Worm (Caenorhabditis elegans) whole organism, L1 larva: ENCODE data around the gene F22B5.5.

Experiments
- ama-1 ChIP-seq: fragments of 150-350 bp; optimal IDR thresholded peaks from 2 replicates; lab custom pipeline; 2014
- dpl-1 ChIP-seq, 3 experiments: fragments of 150-350 bp in 2 of 3; sonication (generic microtip) in 1 of 3; optimal IDR thresholded peaks; 2 replicates each; lab custom pipeline; 2014 to 2017; ENCODE audit warnings: missing biosample characterization in 3 of 3, missing genetic modification characterization in 3 of 3, missing genetic modification reagents in 3 of 3
- dsc-1 ChIP-seq: sonication (generic microtip); optimal IDR thresholded peaks from 2 replicates; lab custom pipeline; 2016; ENCODE audit warnings: mild to moderate bottlenecking, missing genetic modification characterization, missing compliant biosample characterization
- elt-3 ChIP-seq, 6 experiments: fragments of 150-350 bp in 1 of 6; sonication (generic microtip); optimal IDR thresholded peaks; 2 replicates each; lab custom pipeline; 2017 to 2018; ENCODE audit warnings: missing biosample characterization in 6 of 6, missing genetic modification characterization in 6 of 6, inconsistent platforms in 1 of 6
- lin-39 ChIP-seq: fragments of 150-350 bp; optimal IDR thresholded peaks from 2 replicates; lab custom pipeline; 2014; ENCODE audit warnings: missing biosample characterization, missing genetic modification reagents, missing genetic modification characterization
- lir-3 ChIP-seq: sonication (generic microtip); optimal IDR thresholded peaks from 2 replicates; lab custom pipeline; 2016; ENCODE audit warnings: mild to moderate bottlenecking, missing genetic modification characterization, moderate library complexity, missing compliant biosample characterization; ENCODE audit not compliant: poor library complexity
- nhr-12 ChIP-seq: sonication (generic microtip); optimal IDR thresholded peaks from 2 replicates; lab custom pipeline; 2017; ENCODE audit warnings: missing biosample characterization, missing genetic modification characterization
- nhr-28 ChIP-seq: fragments of 150-350 bp; optimal IDR thresholded peaks from 2 replicates; lab custom pipeline; 2014; ENCODE audit warnings: missing biosample characterization, missing genetic modification characterization
- pqm-1 ChIP-seq: sonication (generic microtip); optimal IDR thresholded peaks from 3 replicates; lab custom pipeline; 2017; ENCODE audit warnings: missing biosample characterization, missing genetic modification characterization
- snpc-4 ChIP-seq: fragments of 150-350 bp; optimal IDR thresholded peaks from 2 replicates; lab custom pipeline; 2014; ENCODE audit warnings: missing biosample characterization, missing genetic modification characterization
- unc-130 ChIP-seq: fragments of 150-350 bp; optimal IDR thresholded peaks from 2 replicates; lab custom pipeline; 2017; ENCODE audit warnings: missing biosample characterization, missing genetic modification characterization, inconsistent platforms
- unc-62 ChIP-seq: fragments of 150-350 bp; optimal IDR thresholded peaks from 2 replicates; lab custom pipeline; 2014; ENCODE audit warnings: missing biosample characterization, missing genetic modification reagents, missing genetic modification characterization
- unc-86 ChIP-seq: sonication (generic microtip); optimal IDR thresholded peaks from 2 replicates; lab custom pipeline; 2016; ENCODE audit warnings: missing genetic modification characterization, missing compliant biosample characterization
- ztf-11 ChIP-seq, 2 experiments: sonication (generic microtip); optimal IDR thresholded peaks; 2 replicates each; lab custom pipeline; 2016 to 2017; ENCODE audit warnings: missing genetic modification characterization in 2 of 2, missing biosample characterization in 1 of 2, missing compliant biosample characterization in 1 of 2

ce11 chrII:8449660-8450118, 4.7 kb downstream of the F22B5.5 start, which contains the start of gene F22B5.4:
- no peak for TF ChIP-seq nhr-12 (tag; lab: Kevin White, UChicago)
- TF ChIP-seq dsc-1 (tag; lab: Kevin White, UChicago), result no peak
- TF ChIP-seq elt-3 (tag; optimal IDR thresholded peaks at IDR 0.05; lab: Kevin White, UChicago), result no peak
- TF ChIP-seq ama-1 (lab: Kevin White, UChicago), result no peak
- TF ChIP-seq nhr-28 (tag; lab: Kevin White, UChicago), result no peak
- no peak for TF ChIP-seq ztf-11 (tag; optimal IDR thresholded peaks at IDR 0.05; lab: Kevin White, UChicago)
- no peak for TF ChIP-seq unc-62 (GFP tag; lab: Kevin White, UChicago)
- no peak for TF ChIP-seq lin-39
- TF ChIP-seq dpl-1 (GFP tag; optimal IDR thresholded peaks at IDR 0.05; lab: Kevin White, UChicago), result no peak
- no peak for TF ChIP-seq unc-86 (tag; lab: Kevin White, UChicago)
- TF ChIP-seq pqm-1 (tag; lab: Kevin White, UChicago), result no peak
- TF ChIP-seq unc-130 (tag; lab: Kevin White, UChicago), result no peak
- TF ChIP-seq snpc-4 (tag; lab: Kevin White, UChicago), result no peak
- TF ChIP-seq lir-3, result no peak
